Fruit fly (Drosophila melanogaster): ENCODE results near the gene stai.

stai gene

DNA sequence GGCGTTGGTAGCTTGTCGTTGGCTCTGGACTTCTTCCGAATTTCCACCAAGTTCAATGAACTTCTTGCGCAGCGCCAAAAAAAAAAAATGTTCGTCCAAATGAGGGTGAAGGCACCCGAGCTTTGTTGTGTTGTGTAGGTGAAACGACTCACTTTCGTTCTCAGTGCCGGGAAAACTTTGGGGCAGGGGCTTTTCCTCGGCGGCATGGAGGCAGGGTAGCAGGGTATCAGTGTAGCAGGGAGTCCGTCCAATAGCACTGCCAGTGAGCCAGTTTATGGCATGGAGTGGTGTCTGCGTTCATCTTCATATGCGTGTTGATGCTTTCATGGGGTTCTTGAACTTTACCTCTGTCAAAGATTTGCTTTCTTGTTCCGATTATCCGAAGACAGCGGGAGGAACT is 25.9 kb upstream of the stai start:
- 0 out of 3 replicates have a peak, but pooled peaks have one; percentile 19 for TF ChIP-seq CG2889 (GFP tag; IDR thresholded peaks at IDR 0.05)
- TF ChIP-seq pros (GFP tag; optimal IDR thresholded peaks at IDR 0.05): peak; percentile 28
- TF ChIP-seq Ravus (GFP tag; IDR thresholded peaks at IDR 0.05): no peak
- TF ChIP-seq hkb (optimal IDR thresholded peaks at IDR 0.05): no peak
- TF ChIP-seq hkb (GFP tag; IDR thresholded peaks at IDR 0.05): 0 out of 2 replicates have a peak, but pooled peaks have one; percentile 21
- TF ChIP-seq peb (GFP tag; IDR thresholded peaks at IDR 0.05): 0 out of 2 replicates have a peak, but pooled peaks have one; percentile 10
- TF ChIP-seq CG10543 (GFP tag; optimal IDR thresholded peaks at IDR 0.05): peak; percentile 39
- TF ChIP-seq kni (GFP tag; optimal IDR thresholded peaks at IDR 0.05): peak; percentile 52
- no peak for TF ChIP-seq fru (optimal IDR thresholded peaks at IDR 0.05)
- TF ChIP-seq ham (GFP tag; IDR thresholded peaks at IDR 0.05): no peak
- TF ChIP-seq bowl (GFP tag; IDR thresholded peaks at IDR 0.05): 0 out of 2 replicates have a peak, but pooled peaks have one; percentile 27
- 0 out of 3 replicates have a peak, but pooled peaks have one; percentile 20 for TF ChIP-seq CG34422 (GFP tag; IDR thresholded peaks at IDR 0.05)
- TF ChIP-seq abd-A (tag; optimal IDR thresholded peaks at IDR 0.05): peak; percentile 68
- peak; percentile 8 for TF ChIP-seq fd64A (GFP tag; optimal IDR thresholded peaks at IDR 0.05)
- TF ChIP-seq z (GFP tag; IDR thresholded peaks at IDR 0.05): peak; percentile 79
- peak; percentile 92 for TF ChIP-seq Blimp-1 (GFP tag; optimal IDR thresholded peaks at IDR 0.05)
- TF ChIP-seq crol (GFP tag; IDR thresholded peaks at IDR 0.05): peak; percentile 60; the same call in 1 of the 2 replicates
- peak; percentile 13 for TF ChIP-seq CG10431 (GFP tag; optimal IDR thresholded peaks at IDR 0.05)
- TF ChIP-seq seq (GFP tag; IDR thresholded peaks at IDR 0.05): peak; percentile 35; the same call in 1 of the 2 replicates
- peak; percentile 34 for TF ChIP-seq CG10274 (GFP tag; optimal IDR thresholded peaks at IDR 0.05)
- TF ChIP-seq NfI (GFP tag; optimal IDR thresholded peaks at IDR 0.05): no peak
- peak; percentile 68 for TF ChIP-seq ci (GFP tag; IDR thresholded peaks at IDR 0.05)
- TF ChIP-seq tup (GFP tag; optimal IDR thresholded peaks at IDR 0.05): no peak
- peak; percentile 72 for TF ChIP-seq sqz (GFP tag; optimal IDR thresholded peaks at IDR 0.05)
- TF ChIP-seq ewg (GFP tag; optimal IDR thresholded peaks at IDR 0.05): no peak
- TF ChIP-seq Dbx (GFP tag; IDR thresholded peaks at IDR 0.05): no peak
- TF ChIP-seq Hand (GFP tag; optimal IDR thresholded peaks at IDR 0.05): no peak
- peak; percentile 2 for TF ChIP-seq cg (GFP tag; optimal IDR thresholded peaks at IDR 0.05)
- TF ChIP-seq jigr1 (GFP tag; IDR thresholded peaks at IDR 0.05): no peak
- TF ChIP-seq Med (GFP tag): peak; percentile 60
- peak; percentile 41 for TF ChIP-seq CG13894 (tag; optimal IDR thresholded peaks at IDR 0.05)
- TF ChIP-seq CG32772 (GFP tag; IDR thresholded peaks at IDR 0.05): peak; percentile 46; the same call in 1 of the 2 replicates
- TF ChIP-seq Deaf1 (tag; optimal IDR thresholded peaks at IDR 0.05): peak; percentile 43
- peak; percentile 20 for TF ChIP-seq HLHmδ (GFP tag; optimal IDR thresholded peaks at IDR 0.05)
- no peak for TF ChIP-seq CG34224 (GFP tag; IDR thresholded peaks at IDR 0.05; ENCODE audit: partially characterized antibody)
- 0 out of 2 replicates have a peak, but pooled peaks have one; percentile 43 for TF ChIP-seq rib (GFP tag; IDR thresholded peaks at IDR 0.05)

DNA sequence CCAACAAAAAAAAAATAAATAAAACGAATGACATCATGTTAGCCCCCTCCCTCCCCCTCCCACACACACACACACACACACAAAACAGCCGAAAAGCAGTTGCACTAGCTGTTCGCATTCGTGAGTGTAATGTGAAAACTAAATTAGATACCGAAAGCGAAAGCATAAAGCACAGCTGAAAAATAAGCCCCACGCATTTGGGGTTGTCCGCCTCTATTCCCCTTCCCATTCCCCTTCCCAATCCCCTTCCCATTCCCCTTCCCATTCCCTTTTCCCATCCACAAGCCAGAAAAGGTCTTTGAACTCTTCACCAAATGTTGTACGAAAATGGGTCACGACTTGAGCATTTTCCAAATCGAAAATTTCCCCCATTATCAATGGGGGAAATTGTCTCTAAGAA is 24.8 kb upstream of the stai start:
- peak; percentile 22; the same call in 1 of the 2 replicates for TF ChIP-seq ara (GFP tag; IDR thresholded peaks at IDR 0.05)
- TF ChIP-seq CG42726 (GFP tag; IDR thresholded peaks at IDR 0.05; ENCODE audit: partially characterized antibody): peak; percentile 54; the same call in 1 of the 2 replicates
- peak; percentile 43 for TF ChIP-seq Hr3 (GFP tag; optimal IDR thresholded peaks at IDR 0.05)
- peak; percentile 63 for TF ChIP-seq oc (tag; optimal IDR thresholded peaks at IDR 0.05)
- TF ChIP-seq z (GFP tag; IDR thresholded peaks at IDR 0.05): peak; percentile 94
- TF ChIP-seq GATAe (GFP tag; conservative IDR thresholded peaks at IDR 0.05): no peak
- TF ChIP-seq zf30C (GFP tag; optimal IDR thresholded peaks at IDR 0.05): no peak
- peak; percentile 48 for TF ChIP-seq Deaf1 (tag; optimal IDR thresholded peaks at IDR 0.05)
- no peak for TF ChIP-seq Atf6 (GFP tag; IDR thresholded peaks at IDR 0.05)
- TF ChIP-seq sr (GFP tag; IDR thresholded peaks at IDR 0.05): peak; percentile 66; the same call in 2 of the 3 replicates
- peak; percentile 98 for TF ChIP-seq Blimp-1 (GFP tag; optimal IDR thresholded peaks at IDR 0.05)
- no peak for TF ChIP-seq cad (GFP tag; optimal IDR thresholded peaks at IDR 0.05)
- no peak for TF ChIP-seq CG16863 (GFP tag; optimal IDR thresholded peaks at IDR 0.05)
- TF ChIP-seq CG18262 (tag; optimal IDR thresholded peaks at IDR 0.05): no peak
- no peak for TF ChIP-seq CG3065 (GFP tag; optimal IDR thresholded peaks at IDR 0.05)
- peak; percentile 0 for TF ChIP-seq Atf3 (GFP tag; optimal IDR thresholded peaks at IDR 0.05)
- TF ChIP-seq ttk (GFP tag; IDR thresholded peaks at IDR 0.05): peak; percentile 70; the same call in 1 of the 2 replicates
- 0 out of 3 replicates have a peak, but pooled peaks have one; percentile 59 for TF ChIP-seq ci (GFP tag; IDR thresholded peaks at IDR 0.05)
- TF ChIP-seq dmrt99B (tag; optimal IDR thresholded peaks at IDR 0.05): no peak
- TF ChIP-seq Abd-B (GFP tag; optimal IDR thresholded peaks at IDR 0.05): no peak

Data from whole organism, embryonic.